Fruit fly (Drosophila melanogaster) whole organism, embryonic: Measurements from ENCODE around the gene CG31431.
A peak's percentile ranks its signal among the peaks of the same experiment; 100 is the strongest.

Source experiments
- Aef1 ChIP-seq: fragments of 200-800 bp; sonication (Bioruptor generic); IDR thresholded peaks from 3 replicates; pipeline ENCODE4 v1.3.6; 2022; ENCODE audit warnings: missing biosample characterization, missing genetic modification characterization
- Atf6 ChIP-seq: fragments of 200-800 bp; sonication (Bioruptor generic); IDR thresholded peaks from 2 replicates; pipeline ENCODE4 v1.3.6; 2022; ENCODE audit warnings: missing biosample characterization, missing genetic modification characterization
- CG10209 ChIP-seq: fragments of 200-800 bp; sonication (Bioruptor generic); optimal IDR thresholded peaks from 3 replicates; lab custom pipeline; 2017; ENCODE audit warnings: missing biosample characterization, mild to moderate bottlenecking, missing genetic modification characterization, missing genetic modification reagents
- CG10274 ChIP-seq: fragments of 200-800 bp; sonication (Bioruptor generic); optimal IDR thresholded peaks from 3 replicates; lab custom pipeline; 2017; ENCODE audit warnings: missing biosample characterization, mild to moderate bottlenecking, missing genetic modification characterization
- CG11398 ChIP-seq: fragments of 200-800 bp; sonication (Bioruptor generic); optimal IDR thresholded peaks from 2 replicates; lab custom pipeline; 2016; ENCODE audit warnings: missing biosample characterization, missing genetic modification characterization
- CG12659 ChIP-seq: fragments of 200-800 bp; sonication (Bioruptor generic); optimal IDR thresholded peaks from 3 replicates; lab custom pipeline; 2017; ENCODE audit warnings: mild to moderate bottlenecking, missing biosample characterization, missing genetic modification reagents, missing genetic modification characterization
- CG15696 ChIP-seq: fragments of 200-800 bp; sonication (Bioruptor generic); optimal IDR thresholded peaks from 2 replicates; lab custom pipeline; 2019; ENCODE audit warnings: missing biosample characterization, mild to moderate bottlenecking, missing genetic modification characterization, moderate library complexity
- CG16863 ChIP-seq: fragments of 200-800 bp; sonication (Bioruptor generic); optimal IDR thresholded peaks from 3 replicates; lab custom pipeline; 2016; ENCODE audit warnings: missing biosample characterization, missing genetic modification characterization
- CG1792 ChIP-seq: fragments of 200-800 bp; sonication (Bioruptor generic); optimal IDR thresholded peaks from 2 replicates; lab custom pipeline; 2016; ENCODE audit warnings: missing biosample characterization, missing genetic modification characterization
- CG31388 ChIP-seq: fragments of 200-800 bp; sonication (Bioruptor generic); optimal IDR thresholded peaks from 2 replicates; lab custom pipeline; 2016; ENCODE audit warnings: missing biosample characterization, missing genetic modification characterization
- CG32767 ChIP-seq: fragments of 200-800 bp; sonication (Bioruptor generic); IDR thresholded peaks from 2 replicates; pipeline ENCODE4 v1.3.6; 2022; ENCODE audit warnings: missing biosample characterization, missing genetic modification characterization
- CG42726 ChIP-seq: fragments of 200-800 bp; sonication (Bioruptor generic); IDR thresholded peaks from 2 replicates; pipeline ENCODE4 v1.3.6; 2022; ENCODE audit warnings: missing biosample characterization, missing genetic modification characterization; ENCODE audit not compliant: partially characterized antibody
- CG5953 ChIP-seq: fragments of 200-800 bp; sonication (Bioruptor generic); IDR thresholded peaks from 2 replicates; pipeline ENCODE4 v1.3.6; 2022; ENCODE audit warnings: missing biosample characterization, missing genetic modification characterization
- CG6689 ChIP-seq: fragments of 200-800 bp; sonication (Bioruptor generic); IDR thresholded peaks from 2 replicates; pipeline ENCODE4 v1.3.6; 2022; ENCODE audit warnings: missing biosample characterization, missing genetic modification characterization
- CG7745 ChIP-seq: fragments of 200-800 bp; sonication (Bioruptor generic); optimal IDR thresholded peaks from 2 replicates; lab custom pipeline; 2018; ENCODE audit warnings: missing biosample characterization, mild to moderate bottlenecking, missing genetic modification characterization, moderate library complexity
- CG8290 ChIP-seq, 3 experiments: fragments of 200-800 bp; sonication (Bioruptor generic); optimal IDR thresholded peaks; 2 replicates each; lab custom pipeline; 2016 to 2019; ENCODE audit warnings: missing biosample characterization in 3 of 3, missing genetic modification characterization in 3 of 3, mild to moderate bottlenecking in 2 of 3, moderate library complexity in 1 of 3
- CG9932 ChIP-seq: fragments of 200-800 bp; sonication (Bioruptor generic); IDR thresholded peaks from 2 replicates; pipeline ENCODE4 v1.3.6; 2022; ENCODE audit warnings: missing biosample characterization, missing genetic modification characterization
- CkIIα-i1 ChIP-seq: fragments of 200-800 bp; sonication (Bioruptor generic); IDR thresholded peaks from 2 replicates; pipeline ENCODE4 v1.3.6; 2022; ENCODE audit warnings: missing biosample characterization, missing genetic modification characterization
- CrebB ChIP-seq: fragments of 200-800 bp; sonication (Bioruptor generic); optimal IDR thresholded peaks from 3 replicates; lab custom pipeline; 2018; ENCODE audit warnings: missing biosample characterization, mild to moderate bottlenecking, missing genetic modification characterization
- Drgx ChIP-seq: fragments of 200-800 bp; sonication (Bioruptor generic); IDR thresholded peaks from 2 replicates; pipeline ENCODE4 v1.3.6; 2022; ENCODE audit warnings: missing biosample characterization, missing genetic modification characterization
- Ets65A ChIP-seq: fragments of 200-800 bp; sonication (Bioruptor generic); peaks from one replicate; lab custom pipeline; 2016; ENCODE audit warnings: missing biosample characterization, missing genetic modification characterization
- Gsc ChIP-seq: fragments of 200-800 bp; sonication (Bioruptor generic); IDR thresholded peaks from 2 replicates; pipeline ENCODE4 v1.3.6; 2022; ENCODE audit warnings: missing biosample characterization, missing genetic modification characterization
- Jarid2 ChIP-seq: fragments of 200-800 bp; sonication (Bioruptor generic); optimal IDR thresholded peaks from 3 replicates; lab custom pipeline; 2017; ENCODE audit warnings: mild to moderate bottlenecking, missing biosample characterization, missing genetic modification reagents, missing genetic modification characterization
- Med ChIP-seq: fragments of 200-800 bp; sonication (Bioruptor generic); peaks from one replicate; lab custom pipeline; 2016; ENCODE audit warnings: missing biosample characterization, missing genetic modification characterization, mild to moderate bottlenecking, inconsistent platforms, moderate library complexity
- NFAT ChIP-seq: fragments of 200-800 bp; sonication (Bioruptor generic); IDR thresholded peaks from 2 replicates; pipeline ENCODE4 v1.3.6; 2022; ENCODE audit warnings: missing biosample characterization, missing genetic modification characterization
- Sox102F ChIP-seq: fragments of 200-800 bp; sonication (Bioruptor generic); optimal IDR thresholded peaks from 2 replicates; lab custom pipeline; 2018; ENCODE audit warnings: missing biosample characterization, mild to moderate bottlenecking, missing genetic modification characterization, moderate library complexity
- Sry-δ ChIP-seq: fragments of 200-800 bp; sonication (Bioruptor generic); optimal IDR thresholded peaks from 2 replicates; lab custom pipeline; 2016; ENCODE audit warnings: missing biosample characterization, missing genetic modification characterization
- ab ChIP-seq: fragments of 200-800 bp; sonication (Bioruptor generic); optimal IDR thresholded peaks from 2 replicates; lab custom pipeline; 2016; ENCODE audit warnings: missing biosample characterization, missing genetic modification characterization
- amos ChIP-seq: fragments of 200-800 bp; sonication (Bioruptor generic); IDR thresholded peaks from 2 replicates; pipeline ENCODE4 v1.3.6; 2022; ENCODE audit warnings: missing biosample characterization, missing genetic modification characterization; ENCODE audit not compliant: partially characterized antibody
- bowl ChIP-seq: fragments of 200-800 bp; sonication (Bioruptor generic); IDR thresholded peaks from 2 replicates; pipeline ENCODE4 v1.3.6; 2022; ENCODE audit warnings: missing biosample characterization, missing genetic modification characterization
- br ChIP-seq: fragments of >200 bp; optimal IDR thresholded peaks from 2 replicates; lab custom pipeline; 2017
- cad ChIP-seq: fragments of >200 bp; optimal IDR thresholded peaks from 2 replicates; lab custom pipeline; 2017; ENCODE audit warnings: missing biosample characterization, missing genetic modification characterization
- caup ChIP-seq: fragments of 200-800 bp; sonication (Bioruptor generic); optimal IDR thresholded peaks from 3 replicates; lab custom pipeline; 2017; ENCODE audit warnings: missing biosample characterization, mild to moderate bottlenecking, missing genetic modification characterization, moderate library complexity; ENCODE audit not compliant: severe bottlenecking
- crc ChIP-seq: fragments of 200-800 bp; sonication (Bioruptor generic); optimal IDR thresholded peaks from 2 replicates; lab custom pipeline; 2016; ENCODE audit warnings: missing biosample characterization, missing genetic modification characterization
- dm ChIP-seq: fragments of 200-800 bp; sonication (Bioruptor generic); optimal IDR thresholded peaks from 3 replicates; lab custom pipeline; 2016; ENCODE audit warnings: missing biosample characterization, missing genetic modification characterization
- emc ChIP-seq: fragments of 200-800 bp; sonication (Bioruptor generic); optimal IDR thresholded peaks from 2 replicates; lab custom pipeline; 2016; ENCODE audit warnings: missing biosample characterization, missing genetic modification characterization
- ems ChIP-seq: fragments of 200-800 bp; sonication (Bioruptor generic); optimal IDR thresholded peaks from 3 replicates; lab custom pipeline; 2016; ENCODE audit warnings: missing biosample characterization, missing genetic modification characterization
- fd64A ChIP-seq: fragments of 200-800 bp; sonication (Bioruptor generic); optimal IDR thresholded peaks from 3 replicates; lab custom pipeline; 2018; ENCODE audit warnings: missing biosample characterization, mild to moderate bottlenecking, missing genetic modification characterization
- ftz-f1 ChIP-seq: fragments of 200-800 bp; sonication (Bioruptor generic); optimal IDR thresholded peaks from 2 replicates; lab custom pipeline; 2016; ENCODE audit warnings: missing biosample characterization, missing genetic modification characterization
- h ChIP-seq: fragments of >200 bp; optimal IDR thresholded peaks from 2 replicates; lab custom pipeline; 2017
- kay ChIP-seq: fragments of 200-800 bp; sonication (Bioruptor generic); optimal IDR thresholded peaks from 2 replicates; lab custom pipeline; 2016; ENCODE audit warnings: missing biosample characterization, missing genetic modification characterization
- ken ChIP-seq: fragments of 200-800 bp; sonication (Bioruptor generic); IDR thresholded peaks from 3 replicates; pipeline ENCODE4 v1.3.6; 2022; ENCODE audit warnings: missing biosample characterization, missing genetic modification characterization
- lbe ChIP-seq: fragments of 200-800 bp; sonication (Bioruptor generic); optimal IDR thresholded peaks from 2 replicates; lab custom pipeline; 2016; ENCODE audit warnings: missing biosample characterization, mild to moderate bottlenecking, missing genetic modification characterization
- nom ChIP-seq: fragments of 200-800 bp; sonication (Bioruptor generic); optimal IDR thresholded peaks from 2 replicates; lab custom pipeline; 2017; ENCODE audit warnings: missing biosample characterization, missing genetic modification characterization, mild to moderate bottlenecking, moderate library complexity, missing genetic modification reagents
- pb ChIP-seq: fragments of 200-800 bp; sonication (Bioruptor generic); optimal IDR thresholded peaks from 3 replicates; lab custom pipeline; 2016; ENCODE audit warnings: missing biosample characterization, missing genetic modification characterization
- pnt ChIP-seq: fragments of 200-800 bp; sonication (Bioruptor generic); optimal IDR thresholded peaks from 3 replicates; lab custom pipeline; 2016; ENCODE audit warnings: missing biosample characterization, missing genetic modification characterization
- stwl ChIP-seq: fragments of 200-800 bp; sonication (Bioruptor generic); optimal IDR thresholded peaks from 3 replicates; lab custom pipeline; 2018; ENCODE audit warnings: missing biosample characterization, mild to moderate bottlenecking, missing genetic modification characterization, moderate library complexity
- tgo ChIP-seq: fragments of 200-800 bp; sonication (Bioruptor generic); IDR thresholded peaks from 3 replicates; pipeline ENCODE4 v1.3.6; 2022; ENCODE audit warnings: missing biosample characterization, missing genetic modification characterization
- unc-4 ChIP-seq: fragments of 200-800 bp; sonication (Bioruptor generic); IDR thresholded peaks from 2 replicates; pipeline ENCODE4 v1.3.6; 2022; ENCODE audit warnings: missing biosample characterization, missing genetic modification characterization; ENCODE audit not compliant: partially characterized antibody
- wor ChIP-seq: fragments of 200-800 bp; sonication (Bioruptor generic); IDR thresholded peaks from 2 replicates; pipeline ENCODE4 v1.3.6; 2022; ENCODE audit warnings: missing biosample characterization, missing genetic modification characterization

The CG31431 gene

dm6 chr3R:21873439-21873838 is 3.0 kb downstream of the CG31431 start, which contains the start of gene CG31178:
Gene CG31178 (plus strand): TSS chr3R:21873739.
- TF ChIP-seq amos = no peak
- TF ChIP-seq dm (GFP tag; lab: Kevin White, UChicago) = no peak
- no peak for TF ChIP-seq stwl (tag; lab: Kevin White, UChicago)
- TF ChIP-seq Ets65A (GFP tag; lab: Kevin White, UChicago) = peak; percentile 28
- TF ChIP-seq CkIIα-i1 (GFP tag; lab: Robert Waterston, UW) = no peak

- no peak for TF ChIP-seq wor
- TF ChIP-seq Atf6 (GFP tag; lab: Robert Waterston, UW) = 0 out of 2 replicates have a peak, but pooled peaks have one; percentile 48
- no peak for TF ChIP-seq pnt (GFP tag; lab: Kevin White, UChicago)
- no peak for TF ChIP-seq kay (GFP tag; lab: Kevin White, UChicago)
- TF ChIP-seq emc (GFP tag; lab: Kevin White, UChicago) = no peak
- TF ChIP-seq CG11398 (GFP tag; lab: Kevin White, UChicago) = no peak
- TF ChIP-seq CG7745 = peak; percentile 67
- peak; percentile 16 for TF ChIP-seq CG10209 (GFP tag; lab: Kevin White, UChicago)
- no peak for TF ChIP-seq Sry-δ (GFP tag; lab: Kevin White, UChicago)
- TF ChIP-seq unc-4 (GFP tag; lab: Robert Waterston, UW) = peak; percentile 28; the same call in 1 of the 2 replicates
- no peak for TF ChIP-seq CG42726
- TF ChIP-seq fd64A (GFP tag; lab: Kevin White, UChicago) = no peak
- peak; percentile 27 for TF ChIP-seq pb (GFP tag; lab: Kevin White, UChicago)
- TF ChIP-seq CG1792 = no peak
- TF ChIP-seq cad (GFP tag; lab: Kevin White, UChicago) = no peak
- TF ChIP-seq Med (GFP tag; lab: Kevin White, UChicago) = peak; percentile 81
- TF ChIP-seq CG8290 (GFP tag; optimal IDR thresholded peaks at IDR 0.05; lab: Kevin White, UChicago) = no peak
- peak in 1 of 2 experiments; percentile 46 for TF ChIP-seq CG8290 (tag; optimal IDR thresholded peaks at IDR 0.05; lab: Kevin White, UChicago)
- TF ChIP-seq caup (GFP tag; lab: Kevin White, UChicago) = no peak
- no peak for TF ChIP-seq Gsc (GFP tag; lab: Robert Waterston, UW)
- TF ChIP-seq CG16863 = peak; percentile 2
- peak; percentile 8 for TF ChIP-seq CrebB (tag; lab: Kevin White, UChicago)
- TF ChIP-seq Aef1 = no peak
- no peak for TF ChIP-seq br
- TF ChIP-seq Jarid2 (GFP tag; lab: Kevin White, UChicago) = peak; percentile 75
- TF ChIP-seq CG6689 (GFP tag; lab: Robert Waterston, UW) = no peak
- 0 out of 2 replicates have a peak, but pooled peaks have one; percentile 19 for TF ChIP-seq CG9932
- TF ChIP-seq ems (GFP tag; lab: Kevin White, UChicago) = no peak
- no peak for TF ChIP-seq CG31388
- TF ChIP-seq h = no peak
- TF ChIP-seq Drgx (GFP tag; lab: Robert Waterston, UW) = peak; percentile 49; the same call in 1 of the 2 replicates
- no peak for TF ChIP-seq ken
- TF ChIP-seq tgo = no peak
- TF ChIP-seq Sox102F (GFP tag; lab: Kevin White, UChicago) = no peak
- no peak for TF ChIP-seq CG15696 (tag; lab: Kevin White, UChicago)
- TF ChIP-seq NFAT = peak; percentile 34; the same call in 1 of the 2 replicates
- TF ChIP-seq lbe = peak; percentile 67
- peak; percentile 33 for TF ChIP-seq nom (GFP tag; lab: Kevin White, UChicago)
- peak; percentile 68 for TF ChIP-seq Ets65A (GFP tag; lab: Kevin White, UChicago)
- no peak for TF ChIP-seq bowl (GFP tag; lab: Robert Waterston, UW)
- TF ChIP-seq ftz-f1 = peak; percentile 34
- TF ChIP-seq crc (GFP tag; lab: Kevin White, UChicago) = no peak
- TF ChIP-seq CG12659 (GFP tag; lab: Kevin White, UChicago) = peak; percentile 3
- peak; percentile 7; the same call in 1 of the 2 replicates for TF ChIP-seq CG5953 (GFP tag; lab: Robert Waterston, UW)
- no peak for TF ChIP-seq CG32767 (GFP tag; lab: Robert Waterston, UW)
- TF ChIP-seq ab = no peak
- TF ChIP-seq CG10274 (GFP tag; lab: Kevin White, UChicago) = no peak
Observed at dm6 chr3R:21874982-21875466, 4.5 kb downstream of the CG31431 start, which contains the start of gene CG6656. Gene CG6656 (plus strand): TSS chr3R:21875293.
